Worm (Caenorhabditis elegans) whole organism, midembryonic: Measurements from ENCODE around the gene T23F2.4.

ENCODE experiments used
- T22C8.4 ChIP-seq: fragments of 200-800 bp; sonication (Bioruptor generic); IDR thresholded peaks from 2 replicates; pipeline ENCODE4 v1.3.6; 2022; ENCODE audit warnings: missing genetic modification characterization, missing compliant biosample characterization
- cog-1 ChIP-seq: sonication (generic microtip); optimal IDR thresholded peaks from 2 replicates; lab custom pipeline; 2016; ENCODE audit warnings: missing genetic modification characterization, missing compliant biosample characterization
- flt-1 ChIP-seq: fragments of 200-800 bp; sonication (Bioruptor generic); IDR thresholded peaks from 2 replicates; pipeline ENCODE4 v1.3.6; 2022; ENCODE audit warnings: missing genetic modification characterization, missing compliant biosample characterization
- klf-2 ChIP-seq: fragments of 200-800 bp; sonication (Bioruptor generic); conservative IDR thresholded peaks from 2 replicates; pipeline ENCODE4 v1.3.6; 2022; ENCODE audit warnings: missing genetic modification reagents, missing genetic modification characterization, missing compliant biosample characterization
- ref-1 ChIP-seq: fragments of 200-800 bp; sonication (Bioruptor generic); conservative IDR thresholded peaks from 2 replicates; pipeline ENCODE4 v1.3.6; 2022; ENCODE audit warnings: missing genetic modification reagents, missing genetic modification characterization, missing compliant biosample characterization
- tab-1 ChIP-seq: fragments of 200-800 bp; sonication (Bioruptor generic); IDR thresholded peaks from 2 replicates; pipeline ENCODE4 v1.3.6; 2022; ENCODE audit warnings: missing genetic modification characterization, missing compliant biosample characterization

DNA sequence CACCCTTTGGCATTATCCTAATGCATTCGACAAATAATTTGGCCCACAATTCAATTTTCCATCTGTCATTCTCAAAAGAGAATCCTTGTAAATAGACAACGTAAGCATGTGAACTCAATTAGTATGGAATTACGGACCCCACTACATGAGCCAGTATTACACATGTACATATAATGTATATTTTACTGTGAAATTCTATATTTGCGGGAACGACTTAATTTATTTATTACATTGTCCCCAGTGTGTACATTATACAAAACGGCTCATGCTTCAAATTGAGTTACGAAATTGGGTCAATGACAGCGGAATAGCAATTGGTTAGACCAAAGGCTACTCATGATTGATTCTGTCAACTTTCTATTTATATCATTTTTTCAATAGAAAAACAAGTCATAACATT lies 4.7 kb upstream of the T23F2.4 start:
- no peak for TF ChIP-seq T22C8.4 (GFP tag; lab: Robert Waterston, UW)
- no peak for TF ChIP-seq klf-2 (GFP tag; lab: Robert Waterston, UW)
- no peak for TF ChIP-seq tab-1 (GFP tag; lab: Robert Waterston, UW)
- TF ChIP-seq cog-1 (tag; lab: Kevin White, UChicago): no peak
- no peak for TF ChIP-seq flt-1
- no peak for TF ChIP-seq ref-1 (GFP tag; lab: Robert Waterston, UW)
